Worm (Caenorhabditis elegans): Measurements from ENCODE around the gene tmem-138.
A peak's percentile ranks its signal among the peaks of the same experiment; 100 is the strongest.

ce11 chrII:8204039-8204438 is 46.9 kb downstream of the tmem-138 start, which contains the start of gene col-76:
- TF ChIP-seq snpc-4 (tag; optimal IDR thresholded peaks at IDR 0.05) (no peak), nhr-12 (tag; optimal IDR thresholded peaks at IDR 0.05) (no peak), pha-4 (tag; optimal IDR thresholded peaks at IDR 0.05) (no peak), elt-1 (tag; optimal IDR thresholded peaks at IDR 0.05; ENCODE audit: borderline replicate concordance, insufficient read depth) (peak; percentile 8), unc-120 (tag; optimal IDR thresholded peaks at IDR 0.05; ENCODE audit: poor library complexity, severe bottlenecking) (no peak), ztf-11 (tag; optimal IDR thresholded peaks at IDR 0.05) (no peak), nhr-28 (tag; optimal IDR thresholded peaks at IDR 0.05) (no peak), unc-39 (tag; optimal IDR thresholded peaks at IDR 0.05) (no peak), unc-62 (GFP tag; optimal IDR thresholded peaks at IDR 0.05) (no peak), hlh-1 (tag; optimal IDR thresholded peaks at IDR 0.05) (no peak), sptf-1 (tag; optimal IDR thresholded peaks at IDR 0.05) (no peak)

Data from whole organism, mixed stage, embryonic.